Worm (Caenorhabditis elegans) whole organism, L2 larva: ENCODE results near the gene F28C6.10.

ENCODE experiments used
- C34F6.9 ChIP-seq: fragments of 150-350 bp; optimal IDR thresholded peaks from 2 replicates; lab custom pipeline; 2014; ENCODE audit warnings: missing biosample characterization, missing genetic modification characterization
- F13H6.1 ChIP-seq: sonication (generic microtip); optimal IDR thresholded peaks from 2 replicates; lab custom pipeline; 2016; ENCODE audit warnings: missing genetic modification characterization, missing compliant biosample characterization
- R02D3.7 ChIP-seq: fragments of 150-350 bp; optimal IDR thresholded peaks from 2 replicates; lab custom pipeline; 2014; ENCODE audit warnings: missing biosample characterization, missing genetic modification characterization
- Y55F3AM.14 ChIP-seq: fragments of 200-800 bp; sonication (Bioruptor generic); optimal IDR thresholded peaks from 2 replicates; lab custom pipeline; 2018; ENCODE audit warnings: mild to moderate bottlenecking, missing genetic modification characterization, missing compliant biosample characterization
- ZK546.5 ChIP-seq: sonication (generic microtip); optimal IDR thresholded peaks from 2 replicates; lab custom pipeline; 2017; ENCODE audit warnings: missing biosample characterization, missing genetic modification characterization
- alr-1 ChIP-seq: fragments of 150-350 bp; optimal IDR thresholded peaks from 2 replicates; lab custom pipeline; 2014; ENCODE audit warnings: missing biosample characterization, missing genetic modification characterization
- aly-2 ChIP-seq: fragments of 150-350 bp; optimal IDR thresholded peaks from 2 replicates; lab custom pipeline; 2014; ENCODE audit warnings: missing biosample characterization, missing genetic modification characterization
- ama-1 ChIP-seq: fragments of 150-350 bp; optimal IDR thresholded peaks from 2 replicates; lab custom pipeline; 2018; ENCODE audit warnings: inconsistent platforms
- crh-2 ChIP-seq: sonication (generic microtip); optimal IDR thresholded peaks from 2 replicates; lab custom pipeline; 2017; ENCODE audit warnings: missing biosample characterization, missing genetic modification characterization
- egl-27 ChIP-seq: sonication (generic microtip); optimal IDR thresholded peaks from 3 replicates; lab custom pipeline; 2017; ENCODE audit warnings: missing biosample characterization, missing genetic modification reagents, missing genetic modification characterization
- elt-1 ChIP-seq: fragments of 150-350 bp; optimal IDR thresholded peaks from 2 replicates; lab custom pipeline; 2014; ENCODE audit warnings: missing biosample characterization, missing genetic modification characterization
- fos-1 ChIP-seq: fragments of 150-350 bp; optimal IDR thresholded peaks from 2 replicates; lab custom pipeline; 2014; ENCODE audit warnings: missing biosample characterization, missing genetic modification characterization
- gmeb-1 ChIP-seq: fragments of 150-350 bp; optimal IDR thresholded peaks from 2 replicates; lab custom pipeline; 2014; ENCODE audit warnings: missing biosample characterization, missing genetic modification characterization
- lin-13 ChIP-seq: fragments of 150-350 bp; optimal IDR thresholded peaks from 2 replicates; lab custom pipeline; 2014; ENCODE audit warnings: missing biosample characterization, missing genetic modification reagents, missing genetic modification characterization
- lsy-2 ChIP-seq, 2 experiments: fragments of 150-350 bp in 1 of 2; sonication (generic microtip) in 1 of 2; optimal IDR thresholded peaks; 2 replicates each; lab custom pipeline; 2014 to 2017; ENCODE audit warnings: missing biosample characterization in 2 of 2, missing genetic modification characterization in 2 of 2
- mab-5 ChIP-seq: fragments of 150-350 bp; optimal IDR thresholded peaks from 2 replicates; lab custom pipeline; 2014; ENCODE audit warnings: missing biosample characterization, missing genetic modification characterization
- mbf-1 ChIP-seq: sonication (generic microtip); optimal IDR thresholded peaks from 2 replicates; lab custom pipeline; 2017; ENCODE audit warnings: missing biosample characterization, missing genetic modification characterization
- nhr-10 ChIP-seq: sonication (generic microtip); optimal IDR thresholded peaks from 2 replicates; lab custom pipeline; 2017; ENCODE audit warnings: missing biosample characterization, missing genetic modification characterization
- nhr-129 ChIP-seq: fragments of 150-350 bp; optimal IDR thresholded peaks from 2 replicates; lab custom pipeline; 2014; ENCODE audit warnings: missing biosample characterization, missing genetic modification characterization
- nhr-21 ChIP-seq: fragments of 150-350 bp; optimal IDR thresholded peaks from 2 replicates; lab custom pipeline; 2014; ENCODE audit warnings: missing biosample characterization, missing genetic modification characterization
- nhr-23 ChIP-seq: fragments of 150-350 bp; optimal IDR thresholded peaks from 2 replicates; lab custom pipeline; 2014; ENCODE audit warnings: missing biosample characterization, missing genetic modification reagents, missing genetic modification characterization
- nhr-237 ChIP-seq: fragments of 150-350 bp; optimal IDR thresholded peaks from 2 replicates; lab custom pipeline; 2014; ENCODE audit warnings: missing biosample characterization, missing genetic modification characterization
- nhr-25 ChIP-seq: fragments of 150-350 bp; sonication (generic microtip); optimal IDR thresholded peaks from 3 replicates; lab custom pipeline; 2014; ENCODE audit warnings: missing biosample characterization, missing genetic modification characterization
- nhr-6 ChIP-seq: fragments of 150-350 bp; optimal IDR thresholded peaks from 2 replicates; lab custom pipeline; 2014; ENCODE audit warnings: missing biosample characterization, missing genetic modification characterization
- sem-4 ChIP-seq: fragments of 150-350 bp; optimal IDR thresholded peaks from 2 replicates; lab custom pipeline; 2014; ENCODE audit warnings: missing biosample characterization, missing genetic modification reagents, missing genetic modification characterization
- skn-1 ChIP-seq: sonication (generic microtip); optimal IDR thresholded peaks from 2 replicates; lab custom pipeline; 2017; ENCODE audit warnings: missing biosample characterization, missing genetic modification characterization
- sma-3 ChIP-seq: sonication (generic microtip); optimal IDR thresholded peaks from 2 replicates; lab custom pipeline; 2016; ENCODE audit warnings: missing genetic modification reagents, missing genetic modification characterization, missing compliant biosample characterization
- sma-9 ChIP-seq, 2 experiments: fragments of 150-350 bp in 1 of 2; sonication (generic microtip) in 1 of 2; optimal IDR thresholded peaks; 2 replicates each; lab custom pipeline; 2014 to 2016; ENCODE audit warnings: missing genetic modification characterization in 2 of 2, mild to moderate bottlenecking in 1 of 2, missing biosample characterization in 1 of 2, missing compliant biosample characterization in 1 of 2, missing genetic modification reagents in 1 of 2, moderate library complexity in 1 of 2
- snpc-4 ChIP-seq: fragments of 150-350 bp; optimal IDR thresholded peaks from 2 replicates; lab custom pipeline; 2014; ENCODE audit warnings: missing biosample characterization, missing genetic modification characterization
- unc-39 ChIP-seq: fragments of 150-350 bp; optimal IDR thresholded peaks from 2 replicates; lab custom pipeline; 2014; ENCODE audit warnings: missing biosample characterization, missing genetic modification characterization
- unc-55 ChIP-seq: fragments of 150-350 bp; sonication (generic microtip); optimal IDR thresholded peaks from 3 replicates; lab custom pipeline; 2014; ENCODE audit warnings: missing biosample characterization, missing genetic modification reagents, missing genetic modification characterization
- unc-62 ChIP-seq: fragments of 150-350 bp; optimal IDR thresholded peaks from 2 replicates; lab custom pipeline; 2014; ENCODE audit warnings: missing biosample characterization, missing genetic modification reagents, missing genetic modification characterization
- ztf-1 ChIP-seq: fragments of 200-800 bp; sonication (Bioruptor generic); conservative IDR thresholded peaks from 2 replicates; pipeline ENCODE4 v1.3.6; 2022; ENCODE audit warnings: missing genetic modification characterization, missing compliant biosample characterization
- ztf-4 ChIP-seq: fragments of 150-350 bp; optimal IDR thresholded peaks from 2 replicates; lab custom pipeline; 2014; ENCODE audit warnings: missing biosample characterization, missing genetic modification characterization

The F28C6.10 gene

DNA sequence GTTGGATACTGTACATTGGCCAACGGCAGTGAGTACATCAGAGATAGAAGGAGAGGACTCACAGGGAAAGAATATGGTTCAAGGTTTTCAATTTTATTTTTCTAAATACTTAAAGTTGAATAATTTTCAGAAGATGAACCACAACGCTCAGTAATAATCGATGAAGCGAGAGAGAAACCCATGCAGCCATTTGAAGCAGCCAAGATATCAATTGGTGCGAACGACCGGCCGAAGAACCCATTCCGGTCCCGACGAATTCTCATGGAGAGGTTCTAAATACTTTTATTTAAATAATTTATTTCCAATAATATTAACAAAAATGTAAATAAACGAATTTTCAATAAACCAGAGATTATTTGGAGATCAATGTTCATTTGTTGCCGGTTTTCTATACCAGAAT, 7.6 kb upstream of the F28C6.10 start, which contains the start of gene pigg-1:
TSS of gene pigg-1 (minus strand) at position 101 of the 400 bp plus-strand sequence.
- TF ChIP-seq gmeb-1 (no peak), R02D3.7 (tag; lab: Kevin White, UChicago) (no peak), unc-55 (GFP tag; lab: Kevin White, UChicago) (no peak)

DNA sequence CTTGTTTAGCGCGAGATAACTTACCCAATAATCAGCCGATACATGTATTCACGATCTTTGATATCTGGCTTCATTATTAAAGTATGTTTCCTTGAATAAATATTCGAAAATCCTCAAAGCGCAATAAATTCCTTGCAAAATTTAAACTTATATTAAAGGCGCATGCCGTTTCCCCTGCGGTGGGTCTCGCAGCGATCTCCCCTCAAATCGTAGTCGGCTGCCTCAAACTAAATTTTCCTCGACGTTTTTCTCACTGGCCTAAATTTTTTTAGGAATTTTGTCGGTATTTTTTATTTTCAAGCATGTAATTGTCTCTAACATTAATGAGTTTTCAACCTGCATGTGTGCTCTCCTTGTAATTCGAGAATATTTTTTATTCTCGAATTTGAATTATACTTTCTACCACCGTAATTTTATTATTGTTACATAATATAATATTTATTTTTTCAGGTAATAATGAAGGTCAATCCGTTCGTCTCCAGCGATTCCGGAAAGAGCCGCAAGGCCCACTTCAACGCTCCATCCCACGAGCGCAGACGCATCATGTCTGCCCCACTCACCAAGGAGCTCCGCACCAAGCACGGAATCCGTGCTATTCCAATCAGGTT, 5.3 kb upstream of the F28C6.10 start, which contains the start of the genes cpf-1 and rpl-26:
TSS of gene cpf-1 (minus strand) at position 104 of the 608 bp plus-strand sequence.
TSS of gene rpl-26 (plus strand) at position 449 of the 608 bp plus-strand sequence.
- TF ChIP-seq snpc-4 (peak; percentile 75), F13H6.1 (tag; lab: Kevin White, UChicago) (no peak), mbf-1 (tag; lab: Kevin White, UChicago) (no peak), sma-3 (GFP tag; lab: Kevin White, UChicago) (peak; percentile 4), skn-1 (tag; lab: Kevin White, UChicago) (no peak), unc-55 (GFP tag; lab: Kevin White, UChicago) (peak; percentile 75), gmeb-1 (peak; percentile 71), nhr-129 (tag; lab: Kevin White, UChicago) (peak; percentile 47), unc-62 (no peak), lin-13 (GFP tag; lab: Kevin White, UChicago) (no peak), ZK546.5 (tag; lab: Kevin White, UChicago) (no peak), crh-2 (tag; lab: Kevin White, UChicago) (peak; percentile 60), ztf-4 (tag; lab: Kevin White, UChicago) (no peak), C34F6.9 (peak; percentile 77), lsy-2 (tag; optimal IDR thresholded peaks at IDR 0.05; lab: Kevin White, UChicago) (peak; percentile 22 to 89), sma-9 (GFP tag; optimal IDR thresholded peaks at IDR 0.05; lab: Kevin White, UChicago) (peak; percentile 24), sma-9 (tag; optimal IDR thresholded peaks at IDR 0.05; lab: Kevin White, UChicago) (no peak), sem-4 (tag; lab: Kevin White, UChicago) (peak; percentile 49), mab-5 (tag; lab: Kevin White, UChicago) (no peak), fos-1 (tag; lab: Kevin White, UChicago) (peak; percentile 33)

DNA sequence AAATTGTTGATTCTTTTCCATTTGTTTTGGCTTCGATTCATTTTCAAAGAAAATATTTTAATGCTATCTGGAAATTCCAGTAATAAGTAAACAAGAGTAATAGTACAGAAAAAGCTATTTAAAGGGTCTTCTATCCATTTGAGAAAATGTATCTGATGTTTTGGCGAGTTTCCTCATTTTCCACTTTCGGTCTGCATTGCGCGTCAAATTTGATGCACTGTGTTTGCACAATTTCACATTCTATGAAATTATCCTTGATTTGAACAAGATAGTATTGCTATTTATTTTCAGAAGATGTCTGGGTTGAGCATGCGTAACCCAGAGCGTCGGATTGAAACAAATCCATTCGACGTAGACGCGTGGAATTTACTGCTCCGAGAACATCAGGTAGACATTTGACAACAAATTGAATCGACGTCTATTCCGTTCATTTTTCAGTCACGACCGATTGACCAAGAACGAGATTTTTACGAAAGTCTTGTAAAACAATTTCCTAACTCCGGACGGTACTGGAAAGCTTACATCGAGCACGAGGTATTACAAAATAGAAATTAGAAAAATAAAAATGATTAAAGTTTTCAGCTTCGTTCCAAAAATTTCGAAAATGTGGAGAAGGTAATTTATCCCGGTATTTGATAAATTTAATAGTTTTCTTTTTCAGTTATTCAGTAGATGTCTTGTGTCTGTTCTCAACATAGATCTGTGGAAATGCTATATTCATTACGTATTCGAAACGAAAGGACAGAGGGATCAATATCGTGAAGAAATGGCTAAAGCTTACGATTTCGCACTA, 4.0 kb upstream of the F28C6.10 start, which contains the start of gene suf-1:
TSS of gene suf-1 (plus strand) at position 280 of the 793 bp plus-strand sequence.
- TF ChIP-seq crh-2 (tag; lab: Kevin White, UChicago) = peak; percentile 36
- TF ChIP-seq nhr-23 (tag; lab: Kevin White, UChicago) = no peak
- TF ChIP-seq alr-1 = no peak
- peak; percentile 33 for TF ChIP-seq lin-13 (GFP tag; lab: Kevin White, UChicago)
- TF ChIP-seq lsy-2 (tag; optimal IDR thresholded peaks at IDR 0.05; lab: Kevin White, UChicago) = peak in 1 of 2 experiments; percentile 58
- TF ChIP-seq ama-1 = no peak
- peak; percentile 35 for TF ChIP-seq nhr-21
- TF ChIP-seq unc-39 (tag; lab: Kevin White, UChicago) = no peak
- peak; percentile 9 for TF ChIP-seq fos-1 (tag; lab: Kevin White, UChicago)
- TF ChIP-seq elt-1 (tag; lab: Kevin White, UChicago) = no peak
- TF ChIP-seq mab-5 (tag; lab: Kevin White, UChicago) = no peak
- peak; percentile 8 for TF ChIP-seq sma-9 (GFP tag; optimal IDR thresholded peaks at IDR 0.05; lab: Kevin White, UChicago)
- TF ChIP-seq sma-9 (tag; optimal IDR thresholded peaks at IDR 0.05; lab: Kevin White, UChicago) = no peak
- no peak for TF ChIP-seq Y55F3AM.14 (GFP tag; lab: Kevin White, UChicago)
- TF ChIP-seq nhr-6 (tag; lab: Kevin White, UChicago) = no peak
- peak; percentile 35 for TF ChIP-seq sem-4 (tag; lab: Kevin White, UChicago)
- TF ChIP-seq nhr-25 (tag; lab: Kevin White, UChicago) = no peak
- TF ChIP-seq unc-62 = no peak
- TF ChIP-seq nhr-10 (tag; lab: Kevin White, UChicago) = no peak
- TF ChIP-seq ztf-1 (GFP tag; lab: Robert Waterston, UW) = no peak
- TF ChIP-seq nhr-129 (tag; lab: Kevin White, UChicago) = peak; percentile 14
- TF ChIP-seq nhr-237 (tag; lab: Kevin White, UChicago) = no peak
- TF ChIP-seq egl-27 (tag; lab: Kevin White, UChicago) = no peak
- TF ChIP-seq aly-2 (tag; lab: Kevin White, UChicago) = no peak
- no peak for TF ChIP-seq snpc-4
- TF ChIP-seq gmeb-1 = no peak
